Fruit fly (Drosophila melanogaster) whole organism, embryonic: ENCODE measurements around the gene CycA.

ENCODE experiments used
- CG10274 ChIP-seq: fragments of 200-800 bp; sonication (Bioruptor generic); optimal IDR thresholded peaks from 3 replicates; lab custom pipeline; 2017; ENCODE audit warnings: missing biosample characterization, mild to moderate bottlenecking, missing genetic modification characterization
- CG10565 ChIP-seq: fragments of 200-800 bp; sonication (Bioruptor generic); optimal IDR thresholded peaks from 3 replicates; lab custom pipeline; 2016; ENCODE audit warnings: missing biosample characterization, mild to moderate bottlenecking, missing genetic modification characterization
- CG3407 ChIP-seq: fragments of 200-800 bp; sonication (Bioruptor generic); optimal IDR thresholded peaks from 2 replicates; lab custom pipeline; 2018; ENCODE audit warnings: missing biosample characterization, mild to moderate bottlenecking, missing genetic modification characterization
- Hr39 ChIP-seq: fragments of >200 bp; optimal IDR thresholded peaks from 2 replicates; lab custom pipeline; 2017
- az2 ChIP-seq: fragments of 200-800 bp; sonication (Bioruptor generic); optimal IDR thresholded peaks from 3 replicates; lab custom pipeline; 2016; ENCODE audit warnings: missing biosample characterization, missing genetic modification characterization
- kay ChIP-seq: fragments of 200-800 bp; sonication (Bioruptor generic); optimal IDR thresholded peaks from 2 replicates; lab custom pipeline; 2016; ENCODE audit warnings: missing biosample characterization, missing genetic modification characterization
- nom ChIP-seq: fragments of 200-800 bp; sonication (Bioruptor generic); optimal IDR thresholded peaks from 2 replicates; lab custom pipeline; 2017; ENCODE audit warnings: missing biosample characterization, missing genetic modification characterization, mild to moderate bottlenecking, moderate library complexity, missing genetic modification reagents
- sisA ChIP-seq: fragments of 200-800 bp; sonication (Bioruptor generic); IDR thresholded peaks from 2 replicates; pipeline ENCODE4 v1.3.6; 2022; ENCODE audit warnings: missing biosample characterization, missing genetic modification characterization

- TF ChIP-seq CG10274 = no peak
- no peak for TF ChIP-seq sisA (GFP tag; lab: Robert Waterston, UW)
- TF ChIP-seq kay (GFP tag; lab: Kevin White, UChicago) = no peak
- no peak for TF ChIP-seq nom (GFP tag; lab: Kevin White, UChicago)
- no peak for TF ChIP-seq Hr39 (lab: Kevin White, UChicago)
- TF ChIP-seq CG10565 (GFP tag; lab: Kevin White, UChicago) = no peak
- TF ChIP-seq CG3407 = no peak
- no peak for TF ChIP-seq az2
These were observed 18.1 kb downstream of the CycA start, which contains the start of gene CG14130 for dm6 chr3L:11815220-11815797.
